Worm (Caenorhabditis elegans) whole organism, L2 larva: ENCODE measurements around the gene set-30.

ENCODE experiments used
- C34F6.9 ChIP-seq: fragments of 150-350 bp; optimal IDR thresholded peaks from 2 replicates; lab custom pipeline; 2014; ENCODE audit warnings: missing biosample characterization, missing genetic modification characterization
- R02D3.7 ChIP-seq: fragments of 150-350 bp; optimal IDR thresholded peaks from 2 replicates; lab custom pipeline; 2014; ENCODE audit warnings: missing biosample characterization, missing genetic modification characterization
- Y55F3AM.14 ChIP-seq: fragments of 200-800 bp; sonication (Bioruptor generic); optimal IDR thresholded peaks from 2 replicates; lab custom pipeline; 2018; ENCODE audit warnings: mild to moderate bottlenecking, missing genetic modification characterization, missing compliant biosample characterization
- ZK546.5 ChIP-seq: sonication (generic microtip); optimal IDR thresholded peaks from 2 replicates; lab custom pipeline; 2017; ENCODE audit warnings: missing biosample characterization, missing genetic modification characterization
- alr-1 ChIP-seq: fragments of 150-350 bp; optimal IDR thresholded peaks from 2 replicates; lab custom pipeline; 2014; ENCODE audit warnings: missing biosample characterization, missing genetic modification characterization
- aly-2 ChIP-seq: fragments of 150-350 bp; optimal IDR thresholded peaks from 2 replicates; lab custom pipeline; 2014; ENCODE audit warnings: missing biosample characterization, missing genetic modification characterization
- ama-1 ChIP-seq: fragments of 150-350 bp; optimal IDR thresholded peaks from 2 replicates; lab custom pipeline; 2018; ENCODE audit warnings: inconsistent platforms
- blmp-1 ChIP-seq: sonication (generic microtip); optimal IDR thresholded peaks from 2 replicates; lab custom pipeline; 2017; ENCODE audit warnings: missing genetic modification characterization, mild to moderate bottlenecking, missing compliant biosample characterization, antibody characterized with exemption, moderate library complexity; ENCODE audit not compliant: insufficient read depth
- ceh-16 ChIP-seq: fragments of 150-350 bp; optimal IDR thresholded peaks from 2 replicates; lab custom pipeline; 2014; ENCODE audit warnings: missing biosample characterization, missing genetic modification characterization
- ceh-82 ChIP-seq: fragments of 150-350 bp; optimal IDR thresholded peaks from 2 replicates; lab custom pipeline; 2014; ENCODE audit warnings: missing biosample characterization, missing genetic modification characterization
- crh-2 ChIP-seq: sonication (generic microtip); optimal IDR thresholded peaks from 2 replicates; lab custom pipeline; 2017; ENCODE audit warnings: missing biosample characterization, missing genetic modification characterization
- dmd-4 ChIP-seq: sonication (generic microtip); optimal IDR thresholded peaks from 2 replicates; lab custom pipeline; 2017; ENCODE audit warnings: missing biosample characterization, missing genetic modification characterization
- egl-27 ChIP-seq: sonication (generic microtip); optimal IDR thresholded peaks from 3 replicates; lab custom pipeline; 2017; ENCODE audit warnings: missing biosample characterization, missing genetic modification reagents, missing genetic modification characterization
- elt-1 ChIP-seq: fragments of 150-350 bp; optimal IDR thresholded peaks from 2 replicates; lab custom pipeline; 2014; ENCODE audit warnings: missing biosample characterization, missing genetic modification characterization
- elt-3 ChIP-seq: sonication (generic microtip); optimal IDR thresholded peaks from 2 replicates; lab custom pipeline; 2017; ENCODE audit warnings: missing biosample characterization, missing genetic modification characterization
- fos-1 ChIP-seq: fragments of 150-350 bp; optimal IDR thresholded peaks from 2 replicates; lab custom pipeline; 2014; ENCODE audit warnings: missing biosample characterization, missing genetic modification characterization
- gmeb-1 ChIP-seq: fragments of 150-350 bp; optimal IDR thresholded peaks from 2 replicates; lab custom pipeline; 2014; ENCODE audit warnings: missing biosample characterization, missing genetic modification characterization
- lin-11 ChIP-seq: fragments of 150-350 bp; sonication (generic microtip); optimal IDR thresholded peaks from 2 replicates; lab custom pipeline; 2014; ENCODE audit warnings: missing biosample characterization, missing genetic modification characterization, inconsistent platforms, mixed read lengths
- lin-13 ChIP-seq: fragments of 150-350 bp; optimal IDR thresholded peaks from 2 replicates; lab custom pipeline; 2014; ENCODE audit warnings: missing biosample characterization, missing genetic modification reagents, missing genetic modification characterization
- lin-39 ChIP-seq: fragments of 150-350 bp; optimal IDR thresholded peaks from 2 replicates; lab custom pipeline; 2014; ENCODE audit warnings: missing biosample characterization, missing genetic modification reagents, missing genetic modification characterization
- lsy-2 ChIP-seq, 2 experiments: fragments of 150-350 bp in 1 of 2; sonication (generic microtip) in 1 of 2; optimal IDR thresholded peaks; 2 replicates each; lab custom pipeline; 2014 to 2017; ENCODE audit warnings: missing biosample characterization in 2 of 2, missing genetic modification characterization in 2 of 2
- mab-5 ChIP-seq: fragments of 150-350 bp; optimal IDR thresholded peaks from 2 replicates; lab custom pipeline; 2014; ENCODE audit warnings: missing biosample characterization, missing genetic modification characterization
- mbf-1 ChIP-seq: sonication (generic microtip); optimal IDR thresholded peaks from 2 replicates; lab custom pipeline; 2017; ENCODE audit warnings: missing biosample characterization, missing genetic modification characterization
- mdl-1 ChIP-seq, 2 experiments: fragments of 150-350 bp in 1 of 2; sonication (generic microtip) in 1 of 2; optimal IDR thresholded peaks; 2 replicates each; lab custom pipeline; 2017; ENCODE audit warnings: missing biosample characterization in 2 of 2, missing genetic modification characterization in 2 of 2
- nhr-10 ChIP-seq: sonication (generic microtip); optimal IDR thresholded peaks from 2 replicates; lab custom pipeline; 2017; ENCODE audit warnings: missing biosample characterization, missing genetic modification characterization
- nhr-11 ChIP-seq: fragments of 150-350 bp; optimal IDR thresholded peaks from 2 replicates; lab custom pipeline; 2014; ENCODE audit warnings: missing biosample characterization, missing genetic modification characterization
- nhr-12 ChIP-seq: fragments of 150-350 bp; optimal IDR thresholded peaks from 2 replicates; lab custom pipeline; 2014; ENCODE audit warnings: missing biosample characterization, missing genetic modification characterization
- nhr-129 ChIP-seq: fragments of 150-350 bp; optimal IDR thresholded peaks from 2 replicates; lab custom pipeline; 2014; ENCODE audit warnings: missing biosample characterization, missing genetic modification characterization
- nhr-21 ChIP-seq: fragments of 150-350 bp; optimal IDR thresholded peaks from 2 replicates; lab custom pipeline; 2014; ENCODE audit warnings: missing biosample characterization, missing genetic modification characterization
- nhr-23 ChIP-seq: fragments of 150-350 bp; optimal IDR thresholded peaks from 2 replicates; lab custom pipeline; 2014; ENCODE audit warnings: missing biosample characterization, missing genetic modification reagents, missing genetic modification characterization
- nhr-237 ChIP-seq: fragments of 150-350 bp; optimal IDR thresholded peaks from 2 replicates; lab custom pipeline; 2014; ENCODE audit warnings: missing biosample characterization, missing genetic modification characterization
- nhr-25 ChIP-seq: fragments of 150-350 bp; sonication (generic microtip); optimal IDR thresholded peaks from 3 replicates; lab custom pipeline; 2014; ENCODE audit warnings: missing biosample characterization, missing genetic modification characterization
- nhr-6 ChIP-seq: fragments of 150-350 bp; optimal IDR thresholded peaks from 2 replicates; lab custom pipeline; 2014; ENCODE audit warnings: missing biosample characterization, missing genetic modification characterization
- nhr-77 ChIP-seq: fragments of 150-350 bp; optimal IDR thresholded peaks from 2 replicates; lab custom pipeline; 2014; ENCODE audit warnings: missing biosample characterization, missing genetic modification characterization
- peb-1 ChIP-seq: fragments of 150-350 bp; optimal IDR thresholded peaks from 2 replicates; lab custom pipeline; 2014; ENCODE audit warnings: missing biosample characterization, missing genetic modification characterization
- sem-4 ChIP-seq: fragments of 150-350 bp; optimal IDR thresholded peaks from 2 replicates; lab custom pipeline; 2014; ENCODE audit warnings: missing biosample characterization, missing genetic modification reagents, missing genetic modification characterization
- sma-3 ChIP-seq: sonication (generic microtip); optimal IDR thresholded peaks from 2 replicates; lab custom pipeline; 2016; ENCODE audit warnings: missing genetic modification reagents, missing genetic modification characterization, missing compliant biosample characterization
- sma-9 ChIP-seq, 2 experiments: fragments of 150-350 bp in 1 of 2; sonication (generic microtip) in 1 of 2; optimal IDR thresholded peaks; 2 replicates each; lab custom pipeline; 2014 to 2016; ENCODE audit warnings: missing genetic modification characterization in 2 of 2, mild to moderate bottlenecking in 1 of 2, missing biosample characterization in 1 of 2, missing compliant biosample characterization in 1 of 2, missing genetic modification reagents in 1 of 2, moderate library complexity in 1 of 2
- snpc-4 ChIP-seq: fragments of 150-350 bp; optimal IDR thresholded peaks from 2 replicates; lab custom pipeline; 2014; ENCODE audit warnings: missing biosample characterization, missing genetic modification characterization
- unc-39 ChIP-seq: fragments of 150-350 bp; optimal IDR thresholded peaks from 2 replicates; lab custom pipeline; 2014; ENCODE audit warnings: missing biosample characterization, missing genetic modification characterization
- unc-55 ChIP-seq: fragments of 150-350 bp; sonication (generic microtip); optimal IDR thresholded peaks from 3 replicates; lab custom pipeline; 2014; ENCODE audit warnings: missing biosample characterization, missing genetic modification reagents, missing genetic modification characterization
- unc-62 ChIP-seq: fragments of 150-350 bp; optimal IDR thresholded peaks from 2 replicates; lab custom pipeline; 2014; ENCODE audit warnings: missing biosample characterization, missing genetic modification reagents, missing genetic modification characterization
- zag-1 ChIP-seq: fragments of 150-350 bp; optimal IDR thresholded peaks from 2 replicates; lab custom pipeline; 2014; ENCODE audit warnings: missing biosample characterization, missing genetic modification characterization
- ztf-1 ChIP-seq: fragments of 200-800 bp; sonication (Bioruptor generic); conservative IDR thresholded peaks from 2 replicates; pipeline ENCODE4 v1.3.6; 2022; ENCODE audit warnings: missing genetic modification characterization, missing compliant biosample characterization
- ztf-11 ChIP-seq: sonication (generic microtip); optimal IDR thresholded peaks from 2 replicates; lab custom pipeline; 2017; ENCODE audit warnings: missing biosample characterization, missing genetic modification characterization
- ztf-4 ChIP-seq: fragments of 150-350 bp; optimal IDR thresholded peaks from 2 replicates; lab custom pipeline; 2014; ENCODE audit warnings: missing biosample characterization, missing genetic modification characterization

Gene set-30

ce11 chrX:4969228-4969627 lies 29.8 kb upstream of the set-30 start, which contains the start of gene M03F4.6:
Gene M03F4.6 (minus strand): TSS chrX:4969328.
- TF ChIP-seq nhr-77 (tag; lab: Kevin White, UChicago): no peak
- TF ChIP-seq sem-4 (tag; lab: Kevin White, UChicago): peak; percentile 65
- TF ChIP-seq blmp-1 (tag; lab: Kevin White, UChicago): peak; percentile 32
- TF ChIP-seq lin-11 (tag; lab: Kevin White, UChicago): no peak
- peak; percentile 0 for TF ChIP-seq lin-13 (GFP tag; lab: Kevin White, UChicago)
- peak in 1 of 2 experiments; percentile 54 for TF ChIP-seq lsy-2 (tag; optimal IDR thresholded peaks at IDR 0.05; lab: Kevin White, UChicago)
- peak; percentile 20 for TF ChIP-seq nhr-21
- no peak for TF ChIP-seq gmeb-1 (tag; lab: Kevin White, UChicago)
- peak; percentile 9 for TF ChIP-seq C34F6.9
- no peak for TF ChIP-seq aly-2 (tag; lab: Kevin White, UChicago)
- peak; percentile 68 for TF ChIP-seq sma-9 (GFP tag; optimal IDR thresholded peaks at IDR 0.05; lab: Kevin White, UChicago)
- no peak for TF ChIP-seq sma-9 (tag; optimal IDR thresholded peaks at IDR 0.05; lab: Kevin White, UChicago)
- peak; percentile 76 for TF ChIP-seq ztf-4 (tag; lab: Kevin White, UChicago)
- no peak for TF ChIP-seq dmd-4 (tag; lab: Kevin White, UChicago)

- no peak for TF ChIP-seq fos-1 (tag; lab: Kevin White, UChicago)
- no peak for TF ChIP-seq nhr-10
- TF ChIP-seq lin-11 (tag; lab: Kevin White, UChicago): no peak
- no peak for TF ChIP-seq unc-62 (GFP tag; lab: Kevin White, UChicago)
- TF ChIP-seq aly-2 (tag; lab: Kevin White, UChicago): no peak
- TF ChIP-seq ztf-1: no peak
- no peak for TF ChIP-seq ZK546.5 (tag; lab: Kevin White, UChicago)
- TF ChIP-seq ceh-16: no peak
- TF ChIP-seq nhr-129: no peak
Measured at ce11 chrX:4970863-4971345, 28.2 kb upstream of the set-30 start, which contains the start of gene calu-1. Gene calu-1 (minus strand): TSS chrX:4970913.

- TF ChIP-seq elt-1 (tag; lab: Kevin White, UChicago) (no peak), fos-1 (tag; lab: Kevin White, UChicago) (peak; percentile 36), ztf-4 (tag; lab: Kevin White, UChicago) (no peak), lin-13 (GFP tag; lab: Kevin White, UChicago) (no peak), C34F6.9 (peak; percentile 27), blmp-1 (tag; lab: Kevin White, UChicago) (peak; percentile 41), egl-27 (no peak), sma-9 (GFP tag; optimal IDR thresholded peaks at IDR 0.05; lab: Kevin White, UChicago) (peak; percentile 41), sma-9 (tag; optimal IDR thresholded peaks at IDR 0.05; lab: Kevin White, UChicago) (no peak), crh-2 (peak; percentile 74), snpc-4 (tag; lab: Kevin White, UChicago) (no peak), mdl-1 (tag; optimal IDR thresholded peaks at IDR 0.05; lab: Kevin White, UChicago) (peak in 1 of 2 experiments; percentile 74), nhr-77 (tag; lab: Kevin White, UChicago) (no peak), nhr-10 (no peak), peb-1 (tag; lab: Kevin White, UChicago) (peak; percentile 54), sma-3 (peak; percentile 2), ZK546.5 (tag; lab: Kevin White, UChicago) (no peak), nhr-6 (tag; lab: Kevin White, UChicago) (no peak), nhr-12 (no peak), lsy-2 (tag; optimal IDR thresholded peaks at IDR 0.05; lab: Kevin White, UChicago) (peak; percentile 2 to 40), mab-5 (tag; lab: Kevin White, UChicago) (no peak), zag-1 (tag; lab: Kevin White, UChicago) (no peak), ceh-16 (peak; percentile 34), ztf-1 (no peak), lin-11 (tag; lab: Kevin White, UChicago) (no peak), unc-62 (GFP tag; lab: Kevin White, UChicago) (no peak), ceh-82 (no peak), dmd-4 (tag; lab: Kevin White, UChicago) (no peak), nhr-11 (peak; percentile 48), ztf-11 (tag; lab: Kevin White, UChicago) (no peak), aly-2 (tag; lab: Kevin White, UChicago) (no peak), sem-4 (tag; lab: Kevin White, UChicago) (peak; percentile 40), nhr-237 (no peak), unc-55 (no peak), ama-1 (lab: Kevin White, UChicago) (no peak), alr-1 (no peak), mbf-1 (no peak), Y55F3AM.14 (GFP tag; lab: Kevin White, UChicago) (no peak), gmeb-1 (tag; lab: Kevin White, UChicago) (no peak), nhr-129 (peak; percentile 84), nhr-25 (tag; lab: Kevin White, UChicago) (peak; percentile 51), nhr-23 (tag; lab: Kevin White, UChicago) (no peak), R02D3.7 (tag; lab: Kevin White, UChicago) (no peak), lin-39 (tag; lab: Kevin White, UChicago) (no peak), nhr-21 (no peak), elt-3 (tag; lab: Kevin White, UChicago) (no peak), unc-39 (tag; lab: Kevin White, UChicago) (no peak)
Measured at ce11 chrX:4971427-4971826, 27.6 kb upstream of the set-30 start.
